Worm (Caenorhabditis elegans) whole organism, L1 larva: ENCODE measurements around the gene F20A1.6.

Experiments
- C04F5.9 ChIP-seq: sonication (generic microtip); optimal IDR thresholded peaks from 2 replicates; lab custom pipeline; 2016; ENCODE audit warnings: missing genetic modification characterization, missing compliant biosample characterization
- C16A3.4 ChIP-seq: fragments of 150-350 bp; optimal IDR thresholded peaks from 2 replicates; lab custom pipeline; 2014; ENCODE audit warnings: missing biosample characterization, missing genetic modification characterization
- C34B4.2 ChIP-seq: sonication (generic microtip); optimal IDR thresholded peaks from 2 replicates; lab custom pipeline; 2017; ENCODE audit warnings: mild to moderate bottlenecking, missing genetic modification characterization, missing compliant biosample characterization
- F16B12.6 ChIP-seq: fragments of 150-350 bp; optimal IDR thresholded peaks from 2 replicates; lab custom pipeline; 2014; ENCODE audit warnings: missing biosample characterization, missing genetic modification characterization
- Y116A8C.19 ChIP-seq: sonication (generic microtip); optimal IDR thresholded peaks from 2 replicates; lab custom pipeline; 2016; ENCODE audit warnings: missing compliant biosample characterization, missing genetic modification characterization, borderline replicate concordance
- aha-1 ChIP-seq: fragments of 150-350 bp; optimal IDR thresholded peaks from 2 replicates; lab custom pipeline; 2014; ENCODE audit warnings: missing biosample characterization, missing genetic modification characterization
- alr-1 ChIP-seq: fragments of 200-800 bp; sonication (Bioruptor generic); optimal IDR thresholded peaks from 2 replicates; lab custom pipeline; 2018; ENCODE audit warnings: borderline replicate concordance, mild to moderate bottlenecking, missing genetic modification characterization, missing compliant biosample characterization
- aly-2 ChIP-seq: fragments of 150-350 bp; optimal IDR thresholded peaks from 2 replicates; lab custom pipeline; 2014; ENCODE audit warnings: missing biosample characterization, missing genetic modification characterization
- blmp-1 ChIP-seq: fragments of 150-350 bp; optimal IDR thresholded peaks from 2 replicates; lab custom pipeline; 2014; ENCODE audit warnings: missing biosample characterization, missing genetic modification characterization
- ceh-8 ChIP-seq: fragments of 200-800 bp; sonication (Bioruptor generic); optimal IDR thresholded peaks from 2 replicates; lab custom pipeline; 2018; ENCODE audit warnings: mild to moderate bottlenecking, missing genetic modification characterization, moderate library complexity, missing compliant biosample characterization
- ceh-82 ChIP-seq, 3 experiments: fragments of 150-350 bp in 1 of 3; sonication (generic microtip) in 2 of 3; optimal IDR thresholded peaks; 2 replicates each; lab custom pipeline; 2014 to 2017; ENCODE audit warnings: missing biosample characterization in 3 of 3, missing genetic modification characterization in 3 of 3
- ceh-90 ChIP-seq: sonication (generic microtip); optimal IDR thresholded peaks from 2 replicates; lab custom pipeline; 2016; ENCODE audit warnings: missing genetic modification characterization, missing compliant biosample characterization
- dpl-1 ChIP-seq, 3 experiments: fragments of 150-350 bp in 2 of 3; sonication (generic microtip) in 1 of 3; optimal IDR thresholded peaks; 2 replicates each; lab custom pipeline; 2014 to 2017; ENCODE audit warnings: missing biosample characterization in 3 of 3, missing genetic modification characterization in 3 of 3, missing genetic modification reagents in 3 of 3
- dsc-1 ChIP-seq: sonication (generic microtip); optimal IDR thresholded peaks from 2 replicates; lab custom pipeline; 2016; ENCODE audit warnings: mild to moderate bottlenecking, missing genetic modification characterization, missing compliant biosample characterization
- efl-1 ChIP-seq, 4 experiments: fragments of 150-350 bp; optimal IDR thresholded peaks in 3 of 4; peaks in 1 of 4; 1 replicate in 1 of 4; 2 replicates in 3 of 4; lab custom pipeline; 2014; ENCODE audit warnings: missing biosample characterization in 2 of 4, missing genetic modification characterization in 2 of 4, missing genetic modification reagents in 2 of 4
- efl-3 ChIP-seq: fragments of 200-800 bp; sonication (Bioruptor generic); optimal IDR thresholded peaks from 2 replicates; lab custom pipeline; 2018; ENCODE audit warnings: mild to moderate bottlenecking, missing genetic modification characterization, missing compliant biosample characterization
- elt-2 ChIP-seq: sonication (generic microtip); optimal IDR thresholded peaks from 2 replicates; lab custom pipeline; 2016; ENCODE audit warnings: missing genetic modification characterization, mild to moderate bottlenecking, inconsistent platforms, missing compliant biosample characterization, missing genetic modification reagents
- fkh-10 ChIP-seq: sonication (generic microtip); optimal IDR thresholded peaks from 2 replicates; lab custom pipeline; 2017; ENCODE audit warnings: missing biosample characterization, missing genetic modification reagents, missing genetic modification characterization
- hlh-17 ChIP-seq: fragments of 200-800 bp; sonication (Bioruptor generic); optimal IDR thresholded peaks from 2 replicates; lab custom pipeline; 2018; ENCODE audit warnings: missing genetic modification characterization, mild to moderate bottlenecking, missing compliant biosample characterization, moderate library complexity, borderline replicate concordance
- hpl-2 ChIP-seq: fragments of 150-350 bp; optimal IDR thresholded peaks from 2 replicates; lab custom pipeline; 2014; ENCODE audit warnings: missing biosample characterization, missing genetic modification reagents, missing genetic modification characterization
- isw-1 ChIP-seq: fragments of 200-800 bp; sonication (Bioruptor generic); IDR thresholded peaks from 2 replicates; pipeline ENCODE4 v1.3.6; 2022; ENCODE audit warnings: missing genetic modification characterization, missing compliant biosample characterization
- jun-1 ChIP-seq: fragments of 150-350 bp; optimal IDR thresholded peaks from 2 replicates; lab custom pipeline; 2014; ENCODE audit warnings: missing biosample characterization, missing genetic modification reagents, missing genetic modification characterization
- lin-13 ChIP-seq: fragments of 150-350 bp; optimal IDR thresholded peaks from 2 replicates; lab custom pipeline; 2014; ENCODE audit warnings: missing biosample characterization, missing genetic modification reagents, missing genetic modification characterization
- lin-15B ChIP-seq: fragments of 150-350 bp; sonication (generic microtip); optimal IDR thresholded peaks from 3 replicates; lab custom pipeline; 2014; ENCODE audit warnings: missing biosample characterization, missing genetic modification characterization
- lin-35 ChIP-seq, 2 experiments: fragments of 150-350 bp; optimal IDR thresholded peaks; 2 replicates each; lab custom pipeline; 2014; ENCODE audit warnings: missing biosample characterization in 2 of 2, missing genetic modification characterization in 2 of 2, missing genetic modification reagents in 2 of 2
- lsy-2 ChIP-seq, 2 experiments: fragments of 150-350 bp; optimal IDR thresholded peaks; 2 replicates each; lab custom pipeline; 2014; ENCODE audit warnings: missing biosample characterization in 2 of 2, missing genetic modification characterization in 2 of 2
- mab-9 ChIP-seq: fragments of 200-800 bp; sonication (Bioruptor generic); IDR thresholded peaks from 2 replicates; pipeline ENCODE4 v1.3.6; 2022; ENCODE audit warnings: missing genetic modification reagents, missing genetic modification characterization, missing compliant biosample characterization
- mdl-1 ChIP-seq, 2 experiments: fragments of 150-350 bp; optimal IDR thresholded peaks; 2 replicates each; lab custom pipeline; 2014 to 2017; ENCODE audit warnings: missing biosample characterization in 2 of 2, missing genetic modification characterization in 2 of 2, inconsistent platforms in 1 of 2
- mef-2 ChIP-seq: fragments of 150-350 bp; optimal IDR thresholded peaks from 2 replicates; lab custom pipeline; 2014; ENCODE audit warnings: missing biosample characterization, missing genetic modification characterization
- mep-1 ChIP-seq: fragments of 150-350 bp; optimal IDR thresholded peaks from 2 replicates; lab custom pipeline; 2014; ENCODE audit warnings: missing biosample characterization, missing genetic modification characterization
- nhr-11 ChIP-seq: fragments of 150-350 bp; optimal IDR thresholded peaks from 2 replicates; lab custom pipeline; 2014; ENCODE audit warnings: missing biosample characterization, missing genetic modification characterization
- nhr-12 ChIP-seq: sonication (generic microtip); optimal IDR thresholded peaks from 2 replicates; lab custom pipeline; 2017; ENCODE audit warnings: missing biosample characterization, missing genetic modification characterization
- nhr-19 ChIP-seq: fragments of 200-800 bp; sonication (Bioruptor generic); conservative IDR thresholded peaks from 2 replicates; pipeline ENCODE4 v1.3.6; 2022; ENCODE audit warnings: missing genetic modification characterization, missing compliant biosample characterization
- nhr-20 ChIP-seq: sonication (generic microtip); optimal IDR thresholded peaks from 2 replicates; lab custom pipeline; 2016; ENCODE audit warnings: mild to moderate bottlenecking, missing genetic modification characterization, missing compliant biosample characterization
- nhr-47 ChIP-seq: sonication (generic microtip); optimal IDR thresholded peaks from 2 replicates; lab custom pipeline; 2016; ENCODE audit warnings: mild to moderate bottlenecking, missing genetic modification characterization, moderate library complexity, missing compliant biosample characterization
- nhr-71 ChIP-seq: sonication (generic microtip); optimal IDR thresholded peaks from 2 replicates; lab custom pipeline; 2016; ENCODE audit warnings: mild to moderate bottlenecking, missing genetic modification characterization, moderate library complexity, missing compliant biosample characterization
- nhr-77 ChIP-seq: fragments of 150-350 bp; optimal IDR thresholded peaks from 2 replicates; lab custom pipeline; 2014; ENCODE audit warnings: missing biosample characterization, missing genetic modification characterization
- nhr-84 ChIP-seq: sonication (generic microtip); optimal IDR thresholded peaks from 2 replicates; lab custom pipeline; 2017; ENCODE audit warnings: missing biosample characterization, missing genetic modification characterization
- nhr-85 ChIP-seq: sonication (generic microtip); peaks from one replicate; lab custom pipeline; 2016; ENCODE audit warnings: missing genetic modification characterization, inconsistent platforms, missing compliant biosample characterization
- skn-1 ChIP-seq: fragments of 150-350 bp; optimal IDR thresholded peaks from 2 replicates; lab custom pipeline; 2014; ENCODE audit warnings: missing biosample characterization, missing genetic modification characterization
- snu-23 ChIP-seq: sonication (generic microtip); optimal IDR thresholded peaks from 2 replicates; lab custom pipeline; 2016; ENCODE audit warnings: missing genetic modification characterization, missing compliant biosample characterization
- sox-4 ChIP-seq: sonication (generic microtip); optimal IDR thresholded peaks from 2 replicates; lab custom pipeline; 2016; ENCODE audit warnings: missing genetic modification characterization, missing compliant biosample characterization
- sptf-1 ChIP-seq: fragments of 150-350 bp; optimal IDR thresholded peaks from 2 replicates; lab custom pipeline; 2014; ENCODE audit warnings: missing biosample characterization, missing genetic modification characterization
- sup-37 ChIP-seq: fragments of 200-800 bp; sonication (Bioruptor generic); optimal IDR thresholded peaks from 2 replicates; lab custom pipeline; 2018; ENCODE audit warnings: mild to moderate bottlenecking, missing genetic modification characterization, missing compliant biosample characterization
- swsn-7 ChIP-seq: sonication (generic microtip); optimal IDR thresholded peaks from 2 replicates; lab custom pipeline; 2016; ENCODE audit warnings: missing genetic modification characterization, missing compliant biosample characterization
- tlp-1 ChIP-seq: fragments of 150-350 bp; optimal IDR thresholded peaks from 2 replicates; lab custom pipeline; 2014; ENCODE audit warnings: missing biosample characterization, missing genetic modification characterization
- unc-130 ChIP-seq: fragments of 150-350 bp; optimal IDR thresholded peaks from 2 replicates; lab custom pipeline; 2017; ENCODE audit warnings: missing biosample characterization, missing genetic modification characterization, inconsistent platforms
- unc-30 ChIP-seq: sonication (generic microtip); optimal IDR thresholded peaks from 2 replicates; lab custom pipeline; 2017; ENCODE audit warnings: missing biosample characterization, missing genetic modification characterization
- unc-62 ChIP-seq: fragments of 150-350 bp; optimal IDR thresholded peaks from 2 replicates; lab custom pipeline; 2014; ENCODE audit warnings: missing biosample characterization, missing genetic modification reagents, missing genetic modification characterization
- unc-98 ChIP-seq: fragments of 200-800 bp; sonication (Bioruptor generic); IDR thresholded peaks from 2 replicates; pipeline ENCODE4 v1.3.6; 2022; ENCODE audit warnings: missing genetic modification characterization, missing compliant biosample characterization
- vab-15 ChIP-seq: sonication (generic microtip); optimal IDR thresholded peaks from 2 replicates; lab custom pipeline; 2017; ENCODE audit warnings: missing genotype, mild to moderate bottlenecking, missing genetic modification characterization, missing compliant biosample characterization
- zag-1 ChIP-seq: fragments of 150-350 bp; optimal IDR thresholded peaks from 2 replicates; lab custom pipeline; 2014; ENCODE audit warnings: missing biosample characterization, missing genetic modification characterization
- ztf-4 ChIP-seq: fragments of 150-350 bp; optimal IDR thresholded peaks from 2 replicates; lab custom pipeline; 2014; ENCODE audit warnings: missing biosample characterization, missing genetic modification characterization

F20A1.6 gene

ce11 chrV:7060396-7060795 is 33.4 kb upstream of the F20A1.6 start, which contains the start of the genes Y57E12AL.6 and Y57E12AL.1 (continued):
- TF ChIP-seq jun-1 (tag; lab: Kevin White, UChicago) (peak; percentile 25), lin-15B (tag; lab: Kevin White, UChicago) (peak; percentile 66), unc-98 (GFP tag; lab: Robert Waterston, UW) (no peak), nhr-71 (peak; percentile 90), fkh-10 (peak; percentile 30), nhr-77 (tag; lab: Kevin White, UChicago) (peak; percentile 49), nhr-19 (peak; percentile 85), skn-1 (tag; lab: Kevin White, UChicago) (peak; percentile 96), alr-1 (tag; lab: Kevin White, UChicago) (no peak), sptf-1 (tag; lab: Kevin White, UChicago) (no peak), zag-1 (tag; lab: Kevin White, UChicago) (no peak), ztf-4 (peak; percentile 43), mdl-1 (tag; optimal IDR thresholded peaks at IDR 0.05; lab: Kevin White, UChicago) (peak in 1 of 2 experiments; percentile 91), hlh-17 (no peak), ceh-82 (tag; optimal IDR thresholded peaks at IDR 0.05; lab: Kevin White, UChicago) (peak; percentile 78 to 88 (median 79)), F16B12.6 (peak; percentile 41), unc-130 (tag; lab: Kevin White, UChicago) (peak; percentile 89), mab-9 (GFP tag; lab: Robert Waterston, UW) (peak; percentile 46; the same call in 1 of the 2 replicates), dpl-1 (GFP tag; optimal IDR thresholded peaks at IDR 0.05; lab: Kevin White, UChicago) (peak; percentile 77 to 87 (median 84)), nhr-11 (tag; lab: Kevin White, UChicago) (peak; percentile 39), C34B4.2 (tag; lab: Kevin White, UChicago) (no peak), sox-4 (peak; percentile 61), Y116A8C.19 (tag; lab: Kevin White, UChicago) (no peak), sup-37 (peak; percentile 29), unc-62 (GFP tag; lab: Kevin White, UChicago) (no peak), nhr-20 (tag; lab: Kevin White, UChicago) (peak; percentile 93), elt-2 (tag; lab: Kevin White, UChicago) (peak; percentile 2), mep-1 (tag; lab: Kevin White, UChicago) (peak; percentile 92), ceh-8 (peak; percentile 13), C16A3.4 (tag; lab: Kevin White, UChicago) (peak; percentile 89), snu-23 (GFP tag; lab: Kevin White, UChicago) (peak; percentile 94), efl-1 (optimal IDR thresholded peaks at IDR 0.05; lab: Kevin White, UChicago) (peak; percentile 85 to 86), efl-1 (GFP tag; optimal IDR thresholded peaks at IDR 0.05 in 1 of 2; lab: Kevin White, UChicago) (peak; percentile 81 to 98), nhr-84 (tag; lab: Kevin White, UChicago) (no peak), hpl-2 (peak; percentile 16), mef-2 (tag; lab: Kevin White, UChicago) (no peak), lin-13 (GFP tag; lab: Kevin White, UChicago) (peak; percentile 75), nhr-85 (tag; lab: Kevin White, UChicago) (peak; percentile 95), vab-15 (no peak), blmp-1 (tag; lab: Kevin White, UChicago) (peak; percentile 76), unc-30 (no peak), aly-2 (tag; lab: Kevin White, UChicago) (peak; percentile 61), lin-35 (GFP tag; optimal IDR thresholded peaks at IDR 0.05; lab: Kevin White, UChicago) (peak; percentile 81 to 92), C04F5.9 (tag; lab: Kevin White, UChicago) (no peak), nhr-12 (tag; lab: Kevin White, UChicago) (no peak), aha-1 (no peak), efl-3 (GFP tag; lab: Kevin White, UChicago) (no peak), nhr-47 (tag; lab: Kevin White, UChicago) (peak; percentile 87), ceh-90 (tag; lab: Kevin White, UChicago) (no peak), lsy-2 (tag; optimal IDR thresholded peaks at IDR 0.05; lab: Kevin White, UChicago) (peak; percentile 83 to 87), tlp-1 (tag; lab: Kevin White, UChicago) (no peak), swsn-7 (peak; percentile 86), isw-1 (peak; percentile 60), dsc-1 (tag; lab: Kevin White, UChicago) (peak; percentile 73)
